Worm (Caenorhabditis elegans): Measurements from ENCODE around the gene Y46B2A.4.

DNA sequence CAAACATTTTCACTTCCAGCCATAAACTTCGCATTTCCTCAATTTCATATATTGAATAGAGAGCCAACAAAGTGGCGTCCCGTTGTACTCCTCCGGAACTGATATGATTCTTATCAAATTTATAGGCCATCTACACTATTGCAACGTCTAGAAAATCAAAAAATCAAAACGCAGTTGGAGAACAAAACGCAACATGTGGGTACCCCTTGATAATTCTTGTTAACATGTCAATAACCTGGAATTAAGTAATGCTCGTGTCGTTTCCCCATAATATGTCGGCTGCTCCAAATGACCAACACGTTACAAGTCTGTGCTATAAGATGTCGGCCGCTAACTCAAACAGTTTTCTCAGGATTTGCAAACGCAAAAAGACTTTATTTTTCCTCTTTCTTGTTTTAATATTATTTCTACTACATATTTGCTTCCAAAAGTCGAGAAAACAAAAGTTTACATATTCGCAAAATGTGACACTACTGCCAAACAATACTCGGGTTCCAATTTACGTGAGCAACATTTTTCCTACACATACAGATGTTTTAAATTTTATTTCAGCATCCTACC, 19.1 kb downstream of the Y46B2A.4 start:
- TF ChIP-seq dao-5 (tag; optimal IDR thresholded peaks at IDR 0.05) (no peak), him-1 (tag; optimal IDR thresholded peaks at IDR 0.05) (no peak), W03F9.2 (tag; optimal IDR thresholded peaks at IDR 0.05) (no peak)

Measured in whole organism, L4/young adult.